Worm (Caenorhabditis elegans) whole organism, L3 larva: ENCODE measurements around the gene unc-6.
A peak's percentile ranks its signal among the peaks of the same experiment; 100 is the strongest.

Source experiments
- R02D3.7 ChIP-seq: fragments of 150-350 bp; optimal IDR thresholded peaks from 2 replicates; lab custom pipeline; 2014; ENCODE audit warnings: missing biosample characterization, missing genetic modification characterization
- ZK546.5 ChIP-seq: sonication (generic microtip); optimal IDR thresholded peaks from 2 replicates; lab custom pipeline; 2017; ENCODE audit warnings: missing biosample characterization, missing genetic modification characterization
- ama-1 ChIP-seq: fragments of 150-350 bp; optimal IDR thresholded peaks from 2 replicates; lab custom pipeline; 2018
- ceh-28 ChIP-seq: fragments of 150-350 bp; optimal IDR thresholded peaks from 2 replicates; lab custom pipeline; 2014; ENCODE audit warnings: missing biosample characterization, missing genetic modification reagents, missing genetic modification characterization
- ceh-9 ChIP-seq: sonication (generic microtip); optimal IDR thresholded peaks from 2 replicates; lab custom pipeline; 2018; ENCODE audit warnings: missing biosample characterization, missing genetic modification characterization
- daf-12 ChIP-seq: fragments of 150-350 bp; optimal IDR thresholded peaks from 2 replicates; lab custom pipeline; 2014; ENCODE audit warnings: missing biosample characterization, missing genetic modification reagents, missing genetic modification characterization
- egl-27 ChIP-seq: sonication (generic microtip); optimal IDR thresholded peaks from 4 replicates; lab custom pipeline; 2017; ENCODE audit warnings: missing biosample characterization, missing genetic modification reagents, missing genetic modification characterization
- egl-5 ChIP-seq: fragments of 150-350 bp; optimal IDR thresholded peaks from 2 replicates; lab custom pipeline; 2017; ENCODE audit warnings: missing biosample characterization, missing genetic modification reagents, missing genetic modification characterization, inconsistent platforms
- elt-1 ChIP-seq: fragments of 150-350 bp; optimal IDR thresholded peaks from 2 replicates; lab custom pipeline; 2014; ENCODE audit warnings: missing biosample characterization, missing genetic modification characterization
- elt-2 ChIP-seq: sonication (generic microtip); optimal IDR thresholded peaks from 2 replicates; lab custom pipeline; 2016; ENCODE audit warnings: missing genetic modification reagents, mild to moderate bottlenecking, missing genetic modification characterization, missing compliant biosample characterization
- elt-3 ChIP-seq, 3 experiments: fragments of 150-350 bp in 1 of 3; sonication (generic microtip) in 2 of 3; optimal IDR thresholded peaks; 2 replicates in 2 of 3; 4 replicates in 1 of 3; lab custom pipeline; 2014 to 2017; ENCODE audit warnings: missing biosample characterization in 3 of 3, missing genetic modification characterization in 3 of 3
- eor-1 ChIP-seq, 2 experiments: fragments of 150-350 bp; optimal IDR thresholded peaks; 2 replicates each; lab custom pipeline; 2014 to 2018; ENCODE audit warnings: missing biosample characterization in 2 of 2, missing genetic modification characterization in 2 of 2
- fkh-10 ChIP-seq: sonication (generic microtip); optimal IDR thresholded peaks from 2 replicates; lab custom pipeline; 2017; ENCODE audit warnings: missing biosample characterization, missing genetic modification reagents, missing genetic modification characterization
- fkh-2 ChIP-seq: fragments of 150-350 bp; optimal IDR thresholded peaks from 2 replicates; lab custom pipeline; 2014; ENCODE audit warnings: missing biosample characterization, missing genetic modification reagents, missing genetic modification characterization
- fos-1 ChIP-seq: fragments of 150-350 bp; optimal IDR thresholded peaks from 2 replicates; lab custom pipeline; 2014; ENCODE audit warnings: missing biosample characterization, missing genetic modification characterization
- hmg-11 ChIP-seq: sonication (generic microtip); optimal IDR thresholded peaks from 2 replicates; lab custom pipeline; 2016; ENCODE audit warnings: missing genetic modification characterization, missing compliant biosample characterization
- jun-1 ChIP-seq: fragments of 150-350 bp; optimal IDR thresholded peaks from 2 replicates; lab custom pipeline; 2014; ENCODE audit warnings: missing biosample characterization, missing genetic modification reagents, missing genetic modification characterization
- lin-15B ChIP-seq: fragments of 150-350 bp; optimal IDR thresholded peaks from 2 replicates; lab custom pipeline; 2014; ENCODE audit warnings: missing biosample characterization, missing genetic modification characterization
- lin-39 ChIP-seq: fragments of 150-350 bp; optimal IDR thresholded peaks from 2 replicates; lab custom pipeline; 2018; ENCODE audit warnings: missing biosample characterization, missing genetic modification reagents, missing genetic modification characterization
- lsy-12 ChIP-seq: sonication (generic microtip); optimal IDR thresholded peaks from 2 replicates; lab custom pipeline; 2016; ENCODE audit warnings: mild to moderate bottlenecking, missing genetic modification characterization, missing compliant biosample characterization
- mml-1 ChIP-seq: fragments of 150-350 bp; sonication (generic microtip); optimal IDR thresholded peaks from 3 replicates; lab custom pipeline; 2014; ENCODE audit warnings: missing biosample characterization, missing genetic modification characterization
- nfya-1 ChIP-seq: sonication (generic microtip); optimal IDR thresholded peaks from 2 replicates; lab custom pipeline; 2017; ENCODE audit warnings: missing genetic modification characterization, mild to moderate bottlenecking, missing compliant biosample characterization, antibody characterized with exemption, moderate library complexity; ENCODE audit not compliant: insufficient read depth
- nhr-11 ChIP-seq: fragments of 150-350 bp; optimal IDR thresholded peaks from 2 replicates; lab custom pipeline; 2014; ENCODE audit warnings: missing biosample characterization, missing genetic modification characterization
- nhr-23 ChIP-seq: fragments of 150-350 bp; optimal IDR thresholded peaks from 2 replicates; lab custom pipeline; 2014; ENCODE audit warnings: missing biosample characterization, missing genetic modification reagents, missing genetic modification characterization
- nhr-25 ChIP-seq: sonication (generic microtip); optimal IDR thresholded peaks from 2 replicates; lab custom pipeline; 2017; ENCODE audit warnings: missing biosample characterization, missing genetic modification characterization
- nhr-28 ChIP-seq: fragments of 150-350 bp; optimal IDR thresholded peaks from 2 replicates; lab custom pipeline; 2014; ENCODE audit warnings: missing biosample characterization, missing genetic modification characterization
- nhr-43 ChIP-seq: sonication (generic microtip); optimal IDR thresholded peaks from 2 replicates; lab custom pipeline; 2016; ENCODE audit warnings: mild to moderate bottlenecking, missing genetic modification characterization, missing compliant biosample characterization; ENCODE audit not compliant: poor library complexity, severe bottlenecking
- nhr-67 ChIP-seq: fragments of 150-350 bp; optimal IDR thresholded peaks from 2 replicates; lab custom pipeline; 2014; ENCODE audit warnings: missing biosample characterization, missing genetic modification characterization
- nhr-76 ChIP-seq: fragments of 150-350 bp; sonication (generic microtip); optimal IDR thresholded peaks from 5 replicates; lab custom pipeline; 2014; ENCODE audit warnings: missing biosample characterization, missing genetic modification characterization
- nhr-77 ChIP-seq: fragments of 150-350 bp; optimal IDR thresholded peaks from 2 replicates; lab custom pipeline; 2014; ENCODE audit warnings: missing biosample characterization, missing genetic modification characterization
- pha-4 ChIP-seq: fragments of 150-350 bp; optimal IDR thresholded peaks from 2 replicates; lab custom pipeline; 2014; ENCODE audit warnings: missing biosample characterization, missing genetic modification reagents, missing genetic modification characterization
- pqm-1 ChIP-seq: fragments of 150-350 bp; optimal IDR thresholded peaks from 2 replicates; lab custom pipeline; 2017; ENCODE audit warnings: missing biosample characterization, missing genetic modification characterization, inconsistent platforms
- sea-2 ChIP-seq: fragments of 150-350 bp; sonication (generic microtip); optimal IDR thresholded peaks from 4 replicates; lab custom pipeline; 2014; ENCODE audit warnings: missing biosample characterization, missing genetic modification reagents, missing genetic modification characterization
- skn-1 ChIP-seq: fragments of 150-350 bp; optimal IDR thresholded peaks from 2 replicates; lab custom pipeline; 2014; ENCODE audit warnings: missing biosample characterization, missing genetic modification characterization
- snpc-4 ChIP-seq: fragments of 150-350 bp; optimal IDR thresholded peaks from 2 replicates; lab custom pipeline; 2014; ENCODE audit warnings: missing biosample characterization, missing genetic modification characterization
- tbx-2 ChIP-seq: sonication (generic microtip); optimal IDR thresholded peaks from 2 replicates; lab custom pipeline; 2016; ENCODE audit warnings: mild to moderate bottlenecking, missing genetic modification characterization, missing compliant biosample characterization
- unc-39 ChIP-seq: sonication (generic microtip); optimal IDR thresholded peaks from 4 replicates; lab custom pipeline; 2017; ENCODE audit warnings: missing biosample characterization, missing genetic modification characterization
- unc-62 ChIP-seq: fragments of 150-350 bp; sonication (generic microtip); optimal IDR thresholded peaks from 4 replicates; lab custom pipeline; 2014; ENCODE audit warnings: missing biosample characterization, missing genetic modification reagents, missing genetic modification characterization
- zag-1 ChIP-seq: fragments of 150-350 bp; optimal IDR thresholded peaks from 2 replicates; lab custom pipeline; 2014; ENCODE audit warnings: missing biosample characterization, missing genetic modification characterization
- ztf-11 ChIP-seq: fragments of 150-350 bp; optimal IDR thresholded peaks from 2 replicates; lab custom pipeline; 2014; ENCODE audit warnings: missing biosample characterization, missing genetic modification characterization
- ztf-4 ChIP-seq: fragments of 150-350 bp; optimal IDR thresholded peaks from 2 replicates; lab custom pipeline; 2014; ENCODE audit warnings: missing biosample characterization, missing genetic modification characterization

The unc-6 gene

ce11 chrX:6889374-6889773, at the start of gene unc-6:
Gene unc-6 (plus strand): TSS chrX:6889674.
- TF ChIP-seq nhr-67 (tag; lab: Kevin White, UChicago) (no peak), lsy-12 (tag; lab: Kevin White, UChicago) (no peak)

ce11 chrX:6840670-6841308, 48.7 kb upstream of the unc-6 start, which contains the start of the genes glr-6 and asg-2:
Gene glr-6 (minus strand): TSS chrX:6840720.
Gene asg-2 (plus strand): TSS chrX:6841258.
- TF ChIP-seq ceh-28 (tag; lab: Kevin White, UChicago) = peak; percentile 88
- TF ChIP-seq egl-5 = peak; percentile 70
- no peak for TF ChIP-seq nhr-67 (tag; lab: Kevin White, UChicago)
- no peak for TF ChIP-seq mml-1 (tag; lab: Kevin White, UChicago)
- peak; percentile 75 for TF ChIP-seq hmg-11 (tag; lab: Kevin White, UChicago)
- no peak for TF ChIP-seq elt-1 (tag; lab: Kevin White, UChicago)
- peak; percentile 87 for TF ChIP-seq nfya-1 (tag; lab: Kevin White, UChicago)
- TF ChIP-seq pqm-1 (tag; lab: Kevin White, UChicago) = peak; percentile 68
- peak; percentile 95 for TF ChIP-seq lin-15B (tag; lab: Kevin White, UChicago)
- TF ChIP-seq lin-39 (tag; lab: Kevin White, UChicago) = peak; percentile 90
- TF ChIP-seq fos-1 (tag; lab: Kevin White, UChicago) = no peak
- TF ChIP-seq nhr-76 (tag; lab: Kevin White, UChicago) = no peak
- TF ChIP-seq eor-1 (tag; optimal IDR thresholded peaks at IDR 0.05; lab: Kevin White, UChicago) = no peak
- peak; percentile 93 for TF ChIP-seq nhr-23 (tag; lab: Kevin White, UChicago)
- peak; percentile 59 for TF ChIP-seq skn-1
- TF ChIP-seq ama-1 (lab: Kevin White, UChicago) = peak; percentile 49
- no peak for TF ChIP-seq fkh-10 (GFP tag; lab: Kevin White, UChicago)
- peak; percentile 41 for TF ChIP-seq tbx-2
- TF ChIP-seq snpc-4 (tag; lab: Kevin White, UChicago) = peak; percentile 62
- TF ChIP-seq nhr-28 (tag; lab: Kevin White, UChicago) = no peak
- TF ChIP-seq elt-2 (tag; lab: Kevin White, UChicago) = peak; percentile 58
- TF ChIP-seq fkh-2 = no peak
- TF ChIP-seq nhr-43 (tag; lab: Kevin White, UChicago) = peak; percentile 22
- TF ChIP-seq elt-3 (tag; optimal IDR thresholded peaks at IDR 0.05; lab: Kevin White, UChicago) = no peak
- peak; percentile 79 for TF ChIP-seq jun-1 (tag; lab: Kevin White, UChicago)
- peak; percentile 86 for TF ChIP-seq nhr-25 (tag; lab: Kevin White, UChicago)
- no peak for TF ChIP-seq unc-39
- peak; percentile 79 for TF ChIP-seq R02D3.7 (tag; lab: Kevin White, UChicago)
- TF ChIP-seq unc-62 = no peak
- peak; percentile 98 for TF ChIP-seq pha-4 (tag; lab: Kevin White, UChicago)
- TF ChIP-seq lsy-12 (tag; lab: Kevin White, UChicago) = peak; percentile 28
- TF ChIP-seq ztf-4 (tag; lab: Kevin White, UChicago) = no peak
- peak; percentile 32 for TF ChIP-seq egl-27 (tag; lab: Kevin White, UChicago)
- no peak for TF ChIP-seq sea-2 (GFP tag; lab: Kevin White, UChicago)
- TF ChIP-seq ztf-11 = no peak
- TF ChIP-seq nhr-11 (tag; lab: Kevin White, UChicago) = no peak
- TF ChIP-seq ZK546.5 = no peak
- TF ChIP-seq nhr-77 (tag; lab: Kevin White, UChicago) = no peak
- no peak for TF ChIP-seq daf-12

DNA sequence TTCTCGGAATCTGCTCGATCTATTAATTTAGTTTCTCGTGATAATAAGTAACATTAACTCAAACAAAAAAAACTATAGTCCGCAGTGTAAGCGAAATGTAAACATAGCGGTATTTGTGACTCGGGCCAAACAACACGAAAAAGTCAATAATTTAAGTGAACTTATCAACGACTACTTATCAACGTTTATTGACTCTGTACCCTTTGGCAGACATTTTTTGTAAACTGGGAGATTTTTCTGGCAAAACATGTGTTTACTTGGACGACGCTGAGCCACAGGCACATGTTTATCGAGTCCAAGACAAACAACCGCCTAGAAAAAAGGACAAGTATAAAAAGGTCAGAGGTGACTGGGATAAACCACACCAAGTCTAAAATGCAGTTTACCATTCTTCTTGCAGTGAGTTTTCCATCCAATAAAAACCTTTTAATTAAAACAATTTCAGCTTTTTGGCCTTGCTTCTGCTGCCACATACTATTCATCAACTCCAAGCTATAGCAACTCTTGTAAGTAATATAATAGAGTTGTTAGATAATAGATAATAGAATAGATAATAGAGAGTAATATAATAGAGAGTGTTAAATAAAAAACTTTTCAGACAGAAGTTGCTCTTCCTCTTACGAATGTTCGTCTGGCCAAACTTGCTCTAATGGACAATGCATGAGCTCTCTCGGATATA, 44.9 kb upstream of the unc-6 start, which contains the start of gene C53B7.3:
Gene C53B7.3 (plus strand): TSS at position 362 of the 679 bp plus-strand sequence.
- TF ChIP-seq skn-1 (no peak), jun-1 (tag; lab: Kevin White, UChicago) (no peak), pha-4 (tag; lab: Kevin White, UChicago) (peak; percentile 95), ceh-9 (no peak), ceh-28 (tag; lab: Kevin White, UChicago) (no peak), ama-1 (lab: Kevin White, UChicago) (no peak), nhr-76 (tag; lab: Kevin White, UChicago) (no peak), zag-1 (tag; lab: Kevin White, UChicago) (no peak)
